Fruit fly (Drosophila melanogaster): ENCODE measurements around the gene laf.

Gene laf

DNA sequence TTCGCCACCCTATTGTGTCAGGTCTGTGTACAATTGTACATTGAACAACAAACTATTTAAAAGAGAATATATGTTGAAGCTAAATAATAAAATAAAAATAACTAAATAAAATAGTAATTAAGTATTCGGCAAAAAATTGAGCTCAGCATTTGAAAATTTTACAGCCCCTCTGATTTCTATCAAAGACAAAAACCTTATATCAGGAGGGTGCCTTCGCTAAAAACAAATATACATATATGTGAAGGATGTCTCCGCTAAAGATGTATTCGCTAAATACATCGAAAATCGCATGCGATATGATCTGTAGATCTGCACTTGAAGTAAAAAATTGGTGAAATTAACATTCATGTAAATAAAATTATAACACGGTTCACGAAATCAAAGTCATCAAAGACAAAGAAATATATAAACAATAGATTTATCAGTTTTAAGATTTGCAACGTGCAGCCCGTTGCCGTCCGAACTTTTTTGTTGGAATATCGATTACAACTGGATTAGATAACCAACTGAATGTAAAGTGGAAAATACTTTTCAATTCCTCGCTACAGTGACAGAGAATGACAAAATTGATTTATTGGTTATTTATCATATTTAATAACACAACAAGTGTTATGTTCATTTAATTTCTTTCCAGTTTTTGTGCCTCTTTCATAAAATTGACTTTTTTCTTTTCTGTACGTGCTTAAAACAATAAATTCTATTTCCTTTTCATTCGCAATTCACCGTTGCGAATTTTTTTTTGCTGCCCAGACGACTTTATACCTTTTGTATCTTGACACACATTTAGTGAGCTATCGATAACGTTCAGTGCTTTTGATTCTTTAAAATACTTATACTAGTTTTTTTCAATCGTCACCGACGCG lies 27.7 kb upstream of the laf start, which contains the start of gene Gnf1 (continued):
- TF ChIP-seq wdn (GFP tag; IDR thresholded peaks at IDR 0.05), result no peak
- peak; percentile 48 for TF ChIP-seq knrl (GFP tag; IDR thresholded peaks at IDR 0.05; ENCODE audit: partially characterized antibody)
- no peak for TF ChIP-seq Side (GFP tag; optimal IDR thresholded peaks at IDR 0.05)
- TF ChIP-seq PHDP (tag; optimal IDR thresholded peaks at IDR 0.05), result no peak
- TF ChIP-seq zen2 (GFP tag; IDR thresholded peaks at IDR 0.05; ENCODE audit: partially characterized antibody), result no peak
- peak; percentile 60 for TF ChIP-seq CG1603 (tag; optimal IDR thresholded peaks at IDR 0.05)
- no peak for TF ChIP-seq CG8290 (GFP tag; optimal IDR thresholded peaks at IDR 0.05)
- peak in 1 of 2 experiments; percentile 37 for TF ChIP-seq CG8290 (tag; optimal IDR thresholded peaks at IDR 0.05)

DNA sequence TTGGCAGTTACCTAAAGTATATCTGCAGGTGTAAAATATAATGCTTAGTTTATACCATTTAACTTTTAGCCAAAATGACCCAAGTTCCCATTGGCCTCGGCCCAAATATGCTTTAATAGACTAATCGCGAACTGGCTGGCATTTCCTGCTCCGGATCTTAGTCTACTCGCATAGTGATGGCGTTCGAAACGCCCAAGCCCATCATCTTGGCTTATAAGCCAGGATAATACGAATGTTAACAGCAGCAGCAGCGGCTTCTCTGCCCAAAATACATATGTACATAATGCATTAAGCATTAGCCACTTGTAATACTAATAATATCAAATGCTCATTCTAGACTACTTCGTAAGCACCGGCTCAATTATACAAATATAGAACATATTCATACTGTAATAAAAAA lies 26.5 kb upstream of the laf start:
- no peak for TF ChIP-seq CG2116 (GFP tag; optimal IDR thresholded peaks at IDR 0.05)
- no peak for TF ChIP-seq CG10654 (GFP tag; optimal IDR thresholded peaks at IDR 0.05)
- TF ChIP-seq CG33213 (GFP tag; optimal IDR thresholded peaks at IDR 0.05), result no peak
- TF ChIP-seq ab (GFP tag; optimal IDR thresholded peaks at IDR 0.05), result no peak
- no peak for TF ChIP-seq CG9876 (GFP tag; optimal IDR thresholded peaks at IDR 0.05)
- no peak for TF ChIP-seq Antp (GFP tag; optimal IDR thresholded peaks at IDR 0.05)
- TF ChIP-seq tll (GFP tag; optimal IDR thresholded peaks at IDR 0.05), result no peak
- TF ChIP-seq CG8089 (GFP tag; optimal IDR thresholded peaks at IDR 0.05), result no peak
- TF ChIP-seq CG13424 (tag; optimal IDR thresholded peaks at IDR 0.05), result no peak
- no peak for TF ChIP-seq CG3065 (GFP tag; optimal IDR thresholded peaks at IDR 0.05)
- TF ChIP-seq stwl (tag; optimal IDR thresholded peaks at IDR 0.05), result no peak
- no peak for TF ChIP-seq Max (GFP tag; optimal IDR thresholded peaks at IDR 0.05)
- TF ChIP-seq CG17361 (GFP tag; IDR thresholded peaks at IDR 0.05), result no peak
- TF ChIP-seq sqz (GFP tag; optimal IDR thresholded peaks at IDR 0.05), result no peak
- TF ChIP-seq sens (GFP tag), result peak; percentile 38
- TF ChIP-seq Ets65A (GFP tag), result peak; percentile 91
- TF ChIP-seq pho (GFP tag; optimal IDR thresholded peaks at IDR 0.05), result no peak
- no peak for TF ChIP-seq wek (GFP tag; optimal IDR thresholded peaks at IDR 0.05)

DNA sequence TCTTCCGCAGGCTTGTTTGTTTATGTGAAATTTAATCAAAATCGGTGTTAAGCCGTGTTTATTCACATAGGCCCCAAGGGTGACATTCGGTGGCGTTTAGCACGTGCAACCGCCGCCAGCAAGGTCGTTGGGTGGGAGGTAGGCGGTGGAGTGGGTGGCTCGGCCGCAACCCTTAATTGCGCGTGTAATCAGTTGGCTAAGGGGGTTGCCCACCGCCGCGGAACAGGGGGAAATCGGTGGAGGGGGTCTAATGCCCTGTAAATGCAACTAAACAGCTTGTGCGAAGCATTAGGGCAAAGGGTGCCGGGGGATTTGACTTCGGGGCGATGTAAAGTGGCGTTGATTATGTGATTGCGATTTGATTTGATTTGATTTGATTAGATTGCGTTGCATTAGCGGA lies 25.2 kb upstream of the laf start:
- TF ChIP-seq hkb (optimal IDR thresholded peaks at IDR 0.05) (no peak), hkb (GFP tag; IDR thresholded peaks at IDR 0.05) (no peak), CG11085 (GFP tag; IDR thresholded peaks at IDR 0.05) (no peak), Atf-2 (GFP tag; optimal IDR thresholded peaks at IDR 0.05) (no peak), ttk (GFP tag; IDR thresholded peaks at IDR 0.05) (peak; percentile 38; the same call in 1 of the 2 replicates), mirr (GFP tag; optimal IDR thresholded peaks at IDR 0.05) (peak; percentile 3), hb (GFP tag; IDR thresholded peaks at IDR 0.05; ENCODE audit: partially characterized antibody) (0 out of 3 replicates have a peak, but pooled peaks have one; percentile 48), CG11456 (GFP tag; IDR thresholded peaks at IDR 0.05) (0 out of 3 replicates have a peak, but pooled peaks have one; percentile 32), ci (GFP tag; IDR thresholded peaks at IDR 0.05) (peak; percentile 42; the same call in 1 of the 3 replicates), eve (GFP tag; optimal IDR thresholded peaks at IDR 0.05) (no peak), oc (tag; optimal IDR thresholded peaks at IDR 0.05) (peak; percentile 77), Awh (GFP tag; IDR thresholded peaks at IDR 0.05) (peak; percentile 61; the same call in 1 of the 2 replicates), CG9817 (tag; optimal IDR thresholded peaks at IDR 0.05) (no peak), CG13894 (tag; optimal IDR thresholded peaks at IDR 0.05) (no peak), crol (GFP tag; IDR thresholded peaks at IDR 0.05) (peak; percentile 89), grn (GFP tag; optimal IDR thresholded peaks at IDR 0.05) (peak; percentile 42), tll (GFP tag; optimal IDR thresholded peaks at IDR 0.05) (peak in 1 of 2 experiments; percentile 16), abd-A (tag; optimal IDR thresholded peaks at IDR 0.05) (peak; percentile 72), Fer3 (tag; optimal IDR thresholded peaks at IDR 0.05) (no peak), wdn (GFP tag; IDR thresholded peaks at IDR 0.05) (no peak), Fer2 (tag; optimal IDR thresholded peaks at IDR 0.05) (no peak), sens-2 (GFP tag; IDR thresholded peaks at IDR 0.05) (peak; percentile 27; the same call in 1 of the 2 replicates), Oli (tag; optimal IDR thresholded peaks at IDR 0.05) (no peak), CG4707 (GFP tag; optimal IDR thresholded peaks at IDR 0.05) (no peak)

Data from whole organism, embryonic.